Worm (Caenorhabditis elegans) whole organism, young adult: ENCODE results near the gene far-3.

ENCODE experiments used
- B0035.1 ChIP-seq: sonication (generic microtip); optimal IDR thresholded peaks from 2 replicates; lab custom pipeline; 2016; ENCODE audit warnings: missing genetic modification characterization, mild to moderate bottlenecking, missing compliant biosample characterization, missing genotype, missing genetic modification reagents
- D2030.7 ChIP-seq: fragments of 200-800 bp; sonication (Bioruptor generic); IDR thresholded peaks from 2 replicates; pipeline ENCODE4 v1.3.6; 2022; ENCODE audit warnings: missing genetic modification reagents, missing genetic modification characterization, missing compliant biosample characterization
- F10E7.11 ChIP-seq: sonication (generic microtip); optimal IDR thresholded peaks from 2 replicates; lab custom pipeline; 2017; ENCODE audit warnings: mild to moderate bottlenecking, missing genetic modification characterization, moderate library complexity, missing compliant biosample characterization
- F57C9.4 ChIP-seq: sonication (generic microtip); optimal IDR thresholded peaks from 2 replicates; lab custom pipeline; 2017; ENCODE audit warnings: mild to moderate bottlenecking, missing genetic modification characterization, missing compliant biosample characterization
- Y53G8AR.9 ChIP-seq: fragments of 200-800 bp; sonication (Bioruptor generic); conservative IDR thresholded peaks from 2 replicates; pipeline ENCODE4 v1.3.6; 2022; ENCODE audit warnings: missing genetic modification reagents, missing genetic modification characterization, missing compliant biosample characterization
- aptf-2 ChIP-seq: fragments of 200-800 bp; sonication (Bioruptor generic); conservative IDR thresholded peaks from 2 replicates; pipeline ENCODE4 v1.3.6; 2022; ENCODE audit warnings: missing genetic modification reagents, missing genetic modification characterization, missing compliant biosample characterization
- ceh-79 ChIP-seq: sonication (generic microtip); optimal IDR thresholded peaks from 2 replicates; lab custom pipeline; 2017; ENCODE audit warnings: mild to moderate bottlenecking, missing genetic modification characterization, missing compliant biosample characterization
- fkh-3 ChIP-seq: sonication (generic microtip); optimal IDR thresholded peaks from 2 replicates; lab custom pipeline; 2016; ENCODE audit warnings: mild to moderate bottlenecking, missing genetic modification characterization, missing compliant biosample characterization
- pha-4 ChIP-seq: fragments of 150-350 bp; sonication (generic microtip); optimal IDR thresholded peaks from 2 replicates; lab custom pipeline; 2014; ENCODE audit warnings: missing biosample characterization, missing genetic modification reagents, missing genetic modification characterization
- rec-8 ChIP-seq, 2 experiments: sonication (generic microtip); optimal IDR thresholded peaks; 2 replicates each; lab custom pipeline; 2016; ENCODE audit warnings: mild to moderate bottlenecking in 2 of 2, missing genetic modification characterization in 2 of 2, missing genetic modification reagents in 2 of 2, missing genotype in 2 of 2, missing biosample characterization in 1 of 2, missing compliant biosample characterization in 1 of 2, moderate library complexity in 1 of 2
- snpc-4 ChIP-seq, 5 experiments: fragments of 150-350 bp in 1 of 5; sonication (generic microtip) in 4 of 5; optimal IDR thresholded peaks; 2 replicates each; lab custom pipeline; 2014 to 2018; ENCODE audit warnings: missing genetic modification characterization in 5 of 5, missing biosample characterization in 3 of 5, antibody characterized with exemption in 2 of 5, mild to moderate bottlenecking in 2 of 5, missing compliant biosample characterization in 2 of 5, missing genotype in 2 of 5, moderate library complexity in 2 of 5, missing genetic modification reagents in 1 of 5
- unc-130 ChIP-seq: sonication (generic microtip); optimal IDR thresholded peaks from 2 replicates; lab custom pipeline; 2016; ENCODE audit warnings: missing genetic modification reagents, missing genetic modification characterization, missing compliant biosample characterization
- ztf-28 ChIP-seq: fragments of 200-800 bp; sonication (Bioruptor generic); IDR thresholded peaks from 2 replicates; pipeline ENCODE4 v1.3.6; 2022; ENCODE audit warnings: missing genetic modification reagents, missing genetic modification characterization, missing compliant biosample characterization

- TF ChIP-seq ztf-28 (no peak), B0035.1 (no peak), D2030.7 (GFP tag; lab: Robert Waterston, UW) (no peak), aptf-2 (GFP tag; lab: Robert Waterston, UW) (no peak), unc-130 (no peak), fkh-3 (tag; lab: Kevin White, UChicago) (no peak), F57C9.4 (tag; lab: Kevin White, UChicago) (no peak), Y53G8AR.9 (no peak), ceh-79 (tag; lab: Kevin White, UChicago) (no peak), snpc-4 (GFP tag; optimal IDR thresholded peaks at IDR 0.05; lab: Kevin White, UChicago) (no peak), snpc-4 (tag; optimal IDR thresholded peaks at IDR 0.05; lab: Kevin White, UChicago) (no peak), rec-8 (tag; optimal IDR thresholded peaks at IDR 0.05; lab: Kevin White, UChicago) (no peak), pha-4 (tag; lab: Kevin White, UChicago) (no peak), F10E7.11 (tag; lab: Kevin White, UChicago) (no peak)
Measured at ce11 chrV:12967110-12967509, 30.2 kb downstream of the far-3 start, which contains the start of gene R186.3.
